Fruit fly (Drosophila melanogaster) whole organism, prepupa: Measurements from ENCODE around the gene shep.

ENCODE experiments used
- CG11762 ChIP-seq: fragments of 200-800 bp; sonication (Bioruptor generic); optimal IDR thresholded peaks from 3 replicates; lab custom pipeline; 2016; ENCODE audit warnings: missing biosample characterization, missing genetic modification characterization; ENCODE audit not compliant: insufficient read depth
- CG1621 ChIP-seq: fragments of 200-800 bp; sonication (Bioruptor generic); optimal IDR thresholded peaks from 3 replicates; lab custom pipeline; 2018; ENCODE audit warnings: missing biosample characterization, mild to moderate bottlenecking, missing genetic modification characterization
- CG4318 ChIP-seq: fragments of 200-800 bp; sonication (Bioruptor generic); optimal IDR thresholded peaks from 3 replicates; lab custom pipeline; 2017; ENCODE audit warnings: missing biosample characterization, mild to moderate bottlenecking, missing genetic modification characterization
- CG6276 ChIP-seq: fragments of 200-800 bp; sonication (Bioruptor generic); optimal IDR thresholded peaks from 2 replicates; lab custom pipeline; 2017; ENCODE audit warnings: missing biosample characterization, mild to moderate bottlenecking, missing genetic modification characterization
- CG7368 ChIP-seq: fragments of 200-800 bp; sonication (Bioruptor generic); optimal IDR thresholded peaks from 3 replicates; lab custom pipeline; 2016; ENCODE audit warnings: missing biosample characterization, missing genetic modification characterization
- Eip93F ChIP-seq: fragments of 200-800 bp; sonication (Bioruptor generic); optimal IDR thresholded peaks from 2 replicates; lab custom pipeline; 2016; ENCODE audit warnings: missing biosample characterization, mild to moderate bottlenecking, missing genetic modification characterization
- Ets21C ChIP-seq: fragments of 200-800 bp; sonication (Bioruptor generic); optimal IDR thresholded peaks from 3 replicates; lab custom pipeline; 2016; ENCODE audit warnings: missing biosample characterization, missing genetic modification characterization
- Lpt ChIP-seq: fragments of 200-800 bp; sonication (Bioruptor generic); optimal IDR thresholded peaks from 3 replicates; lab custom pipeline; 2016; ENCODE audit warnings: missing biosample characterization, missing genetic modification characterization
- Met ChIP-seq: fragments of 200-800 bp; sonication (Bioruptor generic); optimal IDR thresholded peaks from 3 replicates; lab custom pipeline; 2016; ENCODE audit warnings: missing biosample characterization, missing genetic modification characterization
- Smox ChIP-seq: fragments of 200-800 bp; sonication (Bioruptor generic); optimal IDR thresholded peaks from 3 replicates; lab custom pipeline; 2016; ENCODE audit warnings: missing biosample characterization, missing genetic modification characterization
- Sox14 ChIP-seq: fragments of 200-800 bp; sonication (Bioruptor generic); optimal IDR thresholded peaks from 3 replicates; lab custom pipeline; 2016; ENCODE audit warnings: missing biosample characterization, missing genetic modification characterization
- dsx ChIP-seq: fragments of 200-800 bp; optimal IDR thresholded peaks from 3 replicates; lab custom pipeline; 2019; ENCODE audit warnings: missing biosample characterization, mild to moderate bottlenecking, missing genetic modification characterization, moderate library complexity; ENCODE audit not compliant: poor library complexity, severe bottlenecking
- ss ChIP-seq, 2 experiments: fragments of 200-800 bp; sonication (Bioruptor generic); optimal IDR thresholded peaks; 2 replicates in 1 of 2; 3 replicates in 1 of 2; lab custom pipeline; 2017 to 2018; ENCODE audit warnings: mild to moderate bottlenecking in 2 of 2, missing biosample characterization in 2 of 2, missing genetic modification characterization in 2 of 2, moderate library complexity in 1 of 2

DNA sequence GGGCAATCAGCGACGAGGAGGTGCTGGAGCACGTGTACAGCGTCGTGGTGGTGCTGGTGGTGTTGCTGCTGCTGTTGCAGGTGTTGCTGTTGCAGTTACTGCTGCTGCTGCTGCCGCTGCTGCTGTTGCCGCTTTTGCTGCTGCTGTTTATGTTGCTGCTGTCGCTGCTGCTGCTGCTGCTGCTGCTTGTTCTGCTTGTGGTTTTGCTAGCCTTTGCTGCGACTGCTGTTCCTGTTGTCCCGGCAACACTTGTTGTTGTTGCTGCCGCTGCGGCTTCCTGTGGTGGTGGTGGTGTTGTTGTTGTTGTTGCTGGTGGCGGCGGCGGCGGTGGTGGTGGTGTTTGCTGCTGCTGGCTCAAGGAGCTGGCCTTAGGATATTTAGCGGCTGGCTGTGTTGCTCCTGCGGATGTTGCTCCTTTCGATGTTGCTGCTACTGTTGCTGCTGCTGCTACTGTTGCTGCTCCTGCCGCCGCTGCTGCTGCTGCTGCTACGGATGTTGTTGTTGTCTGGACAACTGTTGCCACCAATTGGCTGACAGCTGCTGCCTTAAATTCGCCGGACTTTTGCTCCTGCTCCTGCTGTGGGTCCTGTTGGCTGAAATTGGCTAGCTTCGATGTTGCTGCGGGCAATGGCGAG, 6.2 kb downstream of the shep start:
- no peak for TF ChIP-seq Eip93F (GFP tag; lab: Kevin White, UChicago)
- TF ChIP-seq Smox (GFP tag; lab: Kevin White, UChicago): no peak
- no peak for TF ChIP-seq CG7368
- TF ChIP-seq dsx (GFP tag; lab: Kevin White, UChicago): no peak
- no peak for TF ChIP-seq Sox14 (GFP tag; lab: Kevin White, UChicago)
- TF ChIP-seq Lpt: no peak
- no peak for TF ChIP-seq Ets21C (GFP tag; lab: Kevin White, UChicago)
- TF ChIP-seq CG11762 (GFP tag; lab: Kevin White, UChicago): no peak
- TF ChIP-seq CG6276 (GFP tag; lab: Kevin White, UChicago): no peak
- TF ChIP-seq CG4318: no peak
- no peak for TF ChIP-seq ss (GFP tag; optimal IDR thresholded peaks at IDR 0.05; lab: Kevin White, UChicago)
- no peak for TF ChIP-seq CG1621 (tag; lab: Kevin White, UChicago)
- no peak for TF ChIP-seq Met (GFP tag; lab: Kevin White, UChicago)
